Worm (Caenorhabditis elegans): Measurements from ENCODE around the gene F58A4.6.

DNA sequence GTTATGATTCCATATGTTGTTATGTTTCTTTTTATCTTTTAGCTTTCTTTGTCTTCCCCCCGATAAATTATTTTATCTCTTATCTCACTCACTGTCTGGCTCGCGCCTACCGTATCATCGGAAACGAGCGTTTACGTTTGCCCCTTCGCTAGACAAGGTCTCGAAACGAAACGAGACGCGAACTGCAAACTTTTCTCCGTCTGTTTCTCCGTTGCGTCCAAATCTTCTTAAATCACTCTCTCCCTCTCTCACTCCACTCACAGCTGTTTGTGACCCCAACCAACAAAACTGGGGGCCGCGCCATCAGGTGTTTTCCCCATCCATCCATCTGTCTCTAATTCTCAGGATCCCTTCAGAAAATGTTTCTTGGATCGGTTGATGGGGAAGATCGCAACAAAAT is 5.9 kb downstream of the F58A4.6 start:
- TF ChIP-seq nhr-77 (tag; optimal IDR thresholded peaks at IDR 0.05): no peak
- TF ChIP-seq nhr-19 (GFP tag; conservative IDR thresholded peaks at IDR 0.05): peak; percentile 68
- TF ChIP-seq nhr-11 (tag; optimal IDR thresholded peaks at IDR 0.05): no peak
- TF ChIP-seq ztf-4 (tag; optimal IDR thresholded peaks at IDR 0.05): peak; percentile 19
- TF ChIP-seq nhr-12 (tag; optimal IDR thresholded peaks at IDR 0.05): no peak
- no peak for TF ChIP-seq lin-15B (tag; optimal IDR thresholded peaks at IDR 0.05)
- TF ChIP-seq fos-1 (tag; optimal IDR thresholded peaks at IDR 0.05): no peak
- TF ChIP-seq ama-1 (optimal IDR thresholded peaks at IDR 0.05): no peak
- no peak for TF ChIP-seq F16B12.6 (tag; optimal IDR thresholded peaks at IDR 0.05)
- no peak for TF ChIP-seq zag-1 (tag; optimal IDR thresholded peaks at IDR 0.05)
- TF ChIP-seq tlp-1 (tag; optimal IDR thresholded peaks at IDR 0.05): no peak
